Worm (Caenorhabditis elegans) whole organism, L4 larva: ENCODE measurements around the gene T06E4.5.

Source experiments
- D1046.2 ChIP-seq: fragments of 200-800 bp; sonication (Bioruptor generic); IDR thresholded peaks from 2 replicates; pipeline ENCODE4 v1.3.6; 2022; ENCODE audit warnings: missing genetic modification characterization, missing compliant biosample characterization
- F44E2.7 ChIP-seq: fragments of 200-800 bp; sonication (Bioruptor generic); IDR thresholded peaks from 2 replicates; pipeline ENCODE4 v2.1.2; 2022; ENCODE audit warnings: missing genetic modification characterization, missing compliant biosample characterization
- F49E8.2 ChIP-seq: sonication (generic microtip); optimal IDR thresholded peaks from 2 replicates; lab custom pipeline; 2016; ENCODE audit warnings: missing compliant biosample characterization, mild to moderate bottlenecking, missing genetic modification characterization, borderline replicate concordance
- R02D3.7 ChIP-seq: fragments of 150-350 bp; sonication (generic microtip); optimal IDR thresholded peaks from 3 replicates; lab custom pipeline; 2014; ENCODE audit warnings: missing biosample characterization, missing genetic modification characterization
- T20F7.1 ChIP-seq: fragments of 200-800 bp; sonication (Bioruptor generic); optimal IDR thresholded peaks from 2 replicates; lab custom pipeline; 2018; ENCODE audit warnings: mild to moderate bottlenecking, missing genetic modification characterization, missing compliant biosample characterization
- ZK546.5 ChIP-seq, 2 experiments: sonication (generic microtip); optimal IDR thresholded peaks; 2 replicates each; lab custom pipeline; 2017; ENCODE audit warnings: missing biosample characterization in 2 of 2, missing genetic modification characterization in 2 of 2
- aha-1 ChIP-seq: fragments of 150-350 bp; peaks from one replicate; lab custom pipeline; 2014; ENCODE audit warnings: missing biosample characterization, missing genetic modification characterization
- ama-1 ChIP-seq: fragments of 150-350 bp; optimal IDR thresholded peaks from 2 replicates; lab custom pipeline; 2014; ENCODE audit warnings: inconsistent platforms, mixed read lengths
- arid-1 ChIP-seq: fragments of 200-800 bp; sonication (Bioruptor generic); conservative IDR thresholded peaks from 2 replicates; pipeline ENCODE4 v1.3.6; 2022; ENCODE audit warnings: missing genetic modification reagents, missing genetic modification characterization, missing compliant biosample characterization
- ceh-62 ChIP-seq: sonication (generic microtip); optimal IDR thresholded peaks from 2 replicates; lab custom pipeline; 2017; ENCODE audit warnings: missing biosample characterization, missing genetic modification characterization
- daf-8 ChIP-seq: fragments of 200-800 bp; sonication (Bioruptor generic); IDR thresholded peaks from 2 replicates; pipeline ENCODE4 v1.3.6; 2022; ENCODE audit warnings: missing genetic modification characterization, missing compliant biosample characterization
- dmd-9 ChIP-seq: fragments of 200-800 bp; sonication (Bioruptor generic); IDR thresholded peaks from 2 replicates; pipeline ENCODE4 v1.3.6; 2022; ENCODE audit warnings: missing genetic modification reagents, missing genetic modification characterization, missing compliant biosample characterization
- dve-1 ChIP-seq: sonication (generic microtip); optimal IDR thresholded peaks from 2 replicates; lab custom pipeline; 2017; ENCODE audit warnings: antibody characterized with exemption, mild to moderate bottlenecking, missing genetic modification characterization, missing compliant biosample characterization; ENCODE audit not compliant: insufficient read depth
- fos-1 ChIP-seq: fragments of 150-350 bp; optimal IDR thresholded peaks from 2 replicates; lab custom pipeline; 2014; ENCODE audit warnings: missing biosample characterization, missing genetic modification characterization
- gei-8 ChIP-seq: fragments of 200-800 bp; sonication (Bioruptor generic); optimal IDR thresholded peaks from 2 replicates; lab custom pipeline; 2018; ENCODE audit warnings: mild to moderate bottlenecking, missing genetic modification characterization, missing compliant biosample characterization
- hif-1 ChIP-seq, 2 experiments: sonication (generic microtip); optimal IDR thresholded peaks; 2 replicates each; lab custom pipeline; 2016 to 2017; ENCODE audit warnings: missing compliant biosample characterization in 2 of 2, missing genetic modification characterization in 2 of 2, missing genetic modification reagents in 2 of 2, missing genotype in 2 of 2, mild to moderate bottlenecking in 1 of 2
- hlh-11 ChIP-seq: fragments of 200-800 bp; sonication (Bioruptor generic); optimal IDR thresholded peaks from 2 replicates; lab custom pipeline; 2018; ENCODE audit warnings: mild to moderate bottlenecking, missing genetic modification characterization, missing compliant biosample characterization
- hlh-30 ChIP-seq: sonication (generic microtip); optimal IDR thresholded peaks from 2 replicates; lab custom pipeline; 2017; ENCODE audit warnings: antibody characterized with exemption, mild to moderate bottlenecking, missing genetic modification characterization, missing compliant biosample characterization; ENCODE audit not compliant: insufficient read depth
- hmg-1.1 ChIP-seq: fragments of 200-800 bp; sonication (Bioruptor generic); IDR thresholded peaks from 2 replicates; pipeline ENCODE4 v1.3.6; 2022; ENCODE audit warnings: missing genetic modification reagents, missing genetic modification characterization, missing compliant biosample characterization
- lin-15B ChIP-seq: fragments of 150-350 bp; sonication (generic microtip); optimal IDR thresholded peaks from 3 replicates; lab custom pipeline; 2014; ENCODE audit warnings: missing biosample characterization, missing genetic modification characterization
- lin-29 ChIP-seq: fragments of 200-800 bp; sonication (Bioruptor generic); IDR thresholded peaks from 2 replicates; pipeline ENCODE4 v1.3.6; 2022; ENCODE audit warnings: missing genetic modification reagents, missing genetic modification characterization, missing compliant biosample characterization
- lir-3 ChIP-seq: sonication (generic microtip); optimal IDR thresholded peaks from 2 replicates; lab custom pipeline; 2016; ENCODE audit warnings: mild to moderate bottlenecking, missing genetic modification characterization, missing compliant biosample characterization
- madf-5 ChIP-seq, 2 experiments: fragments of 200-800 bp; sonication (Bioruptor generic); IDR thresholded peaks; 2 replicates each; pipeline ENCODE4 v1.3.6; 2022; ENCODE audit warnings: missing compliant biosample characterization in 2 of 2, missing genetic modification characterization in 2 of 2
- mdl-1 ChIP-seq, 2 experiments: fragments of 150-350 bp in 1 of 2; sonication (generic microtip) in 1 of 2; optimal IDR thresholded peaks; 2 replicates each; lab custom pipeline; 2014 to 2017; ENCODE audit warnings: missing biosample characterization in 2 of 2, missing genetic modification characterization in 2 of 2
- mep-1 ChIP-seq: fragments of 150-350 bp; sonication (generic microtip); optimal IDR thresholded peaks from 3 replicates; lab custom pipeline; 2014; ENCODE audit warnings: missing biosample characterization, missing genetic modification characterization
- mxl-2 ChIP-seq: fragments of 200-800 bp; sonication (Bioruptor generic); conservative IDR thresholded peaks from 2 replicates; pipeline ENCODE4 v1.3.6; 2022; ENCODE audit warnings: missing genetic modification reagents, missing genetic modification characterization, missing compliant biosample characterization
- mxl-3 ChIP-seq: fragments of 200-800 bp; sonication (Bioruptor generic); optimal IDR thresholded peaks from 2 replicates; lab custom pipeline; 2018; ENCODE audit warnings: mild to moderate bottlenecking, missing genetic modification characterization, missing compliant biosample characterization
- nhr-102 ChIP-seq: sonication (generic microtip); optimal IDR thresholded peaks from 2 replicates; lab custom pipeline; 2016; ENCODE audit warnings: mild to moderate bottlenecking, missing genetic modification characterization, moderate library complexity, missing compliant biosample characterization
- nhr-111 ChIP-seq: fragments of 200-800 bp; sonication (Bioruptor generic); optimal IDR thresholded peaks from 2 replicates; lab custom pipeline; 2018; ENCODE audit warnings: mild to moderate bottlenecking, missing genetic modification characterization, missing compliant biosample characterization
- nhr-237 ChIP-seq: sonication (generic microtip); optimal IDR thresholded peaks from 2 replicates; lab custom pipeline; 2017; ENCODE audit warnings: missing biosample characterization, missing genetic modification characterization
- nhr-25 ChIP-seq: sonication (generic microtip); optimal IDR thresholded peaks from 2 replicates; lab custom pipeline; 2017; ENCODE audit warnings: missing genetic modification characterization, mild to moderate bottlenecking, missing compliant biosample characterization, antibody characterized with exemption, moderate library complexity, borderline replicate concordance; ENCODE audit not compliant: insufficient read depth
- nhr-28 ChIP-seq: fragments of 150-350 bp; optimal IDR thresholded peaks from 2 replicates; lab custom pipeline; 2014; ENCODE audit warnings: missing biosample characterization, missing genetic modification characterization
- nhr-6 ChIP-seq: fragments of 150-350 bp; optimal IDR thresholded peaks from 2 replicates; lab custom pipeline; 2014; ENCODE audit warnings: missing biosample characterization, missing genetic modification characterization
- pha-4 ChIP-seq, 2 experiments: fragments of 150-350 bp in 1 of 2; fragments of 200-800 bp in 1 of 2; sonication (Bioruptor generic) in 1 of 2; IDR thresholded peaks in 1 of 2; optimal IDR thresholded peaks in 1 of 2; 2 replicates each; pipeline versions ENCODE4 v1.3.6 to Lab custom; 2014 to 2022; ENCODE audit warnings: missing genetic modification characterization in 2 of 2, missing genetic modification reagents in 2 of 2, missing biosample characterization in 1 of 2, missing compliant biosample characterization in 1 of 2
- php-3 ChIP-seq: fragments of 200-800 bp; sonication (Bioruptor generic); IDR thresholded peaks from 2 replicates; pipeline ENCODE4 v1.3.6; 2022; ENCODE audit warnings: missing genetic modification reagents, missing genetic modification characterization, missing compliant biosample characterization
- set-16 ChIP-seq: fragments of 200-800 bp; sonication (Bioruptor generic); IDR thresholded peaks from 2 replicates; pipeline ENCODE4 v1.3.6; 2022; ENCODE audit warnings: missing genetic modification reagents, missing genetic modification characterization, missing compliant biosample characterization
- snpc-4 ChIP-seq: fragments of 150-350 bp; optimal IDR thresholded peaks from 2 replicates; lab custom pipeline; 2014; ENCODE audit warnings: missing biosample characterization, missing genetic modification characterization
- spr-1 ChIP-seq: sonication (generic microtip); optimal IDR thresholded peaks from 2 replicates; lab custom pipeline; 2016; ENCODE audit warnings: mild to moderate bottlenecking, missing genetic modification characterization, missing compliant biosample characterization
- tag-97 ChIP-seq: fragments of 200-800 bp; sonication (Bioruptor generic); IDR thresholded peaks from 2 replicates; pipeline ENCODE4 v1.3.6; 2022; ENCODE audit warnings: missing genetic modification characterization, missing compliant biosample characterization
- unc-39 ChIP-seq: sonication (generic microtip); optimal IDR thresholded peaks from 2 replicates; lab custom pipeline; 2017; ENCODE audit warnings: missing biosample characterization, missing genetic modification characterization
- unc-62 ChIP-seq, 3 experiments: fragments of 150-350 bp in 1 of 3; sonication (generic microtip); optimal IDR thresholded peaks in 2 of 3; peaks in 1 of 3; 1 replicate in 1 of 3; 2 replicates in 2 of 3; lab custom pipeline; 2014 to 2017; ENCODE audit warnings: missing biosample characterization in 3 of 3, missing genetic modification characterization in 3 of 3, missing genetic modification reagents in 3 of 3, missing genotype in 1 of 3
- zfp-2 ChIP-seq: sonication (generic microtip); optimal IDR thresholded peaks from 2 replicates; lab custom pipeline; 2016; ENCODE audit warnings: mild to moderate bottlenecking, missing genetic modification characterization, missing compliant biosample characterization
- ztf-11 ChIP-seq: fragments of 150-350 bp; optimal IDR thresholded peaks from 2 replicates; lab custom pipeline; 2014; ENCODE audit warnings: missing biosample characterization, missing genetic modification characterization

T06E4.5 gene

ce11 chrV:9654154-9654805, 23.2 kb downstream of the T06E4.5 start, which contains the start of gene cyp-29A4:
Gene cyp-29A4, plus strand, starts transcription at chrV:9654755.
- peak in 1 of 2 experiments; percentile 66 for TF ChIP-seq unc-62 (GFP tag; optimal IDR thresholded peaks at IDR 0.05 in 1 of 2; lab: Kevin White, UChicago)
- TF ChIP-seq unc-62 (tag; optimal IDR thresholded peaks at IDR 0.05; lab: Kevin White, UChicago) = no peak
- no peak for TF ChIP-seq nhr-25 (tag; lab: Kevin White, UChicago)
- no peak for TF ChIP-seq nhr-102 (tag; lab: Kevin White, UChicago)
- no peak for TF ChIP-seq ztf-11 (tag; lab: Kevin White, UChicago)
- TF ChIP-seq hlh-30 (tag; lab: Kevin White, UChicago) = no peak
- TF ChIP-seq pha-4 (GFP tag; IDR thresholded peaks at IDR 0.05; lab: Robert Waterston, UW) = no peak
- no peak for TF ChIP-seq pha-4 (tag; optimal IDR thresholded peaks at IDR 0.05; lab: Kevin White, UChicago)
- TF ChIP-seq php-3 (GFP tag; lab: Robert Waterston, UW) = no peak
- TF ChIP-seq mdl-1 (tag; optimal IDR thresholded peaks at IDR 0.05; lab: Kevin White, UChicago) = no peak
- no peak for TF ChIP-seq set-16 (GFP tag; lab: Robert Waterston, UW)
- TF ChIP-seq arid-1 (GFP tag; lab: Robert Waterston, UW) = no peak
- peak; percentile 86 for TF ChIP-seq nhr-28 (tag; lab: Kevin White, UChicago)
- TF ChIP-seq mxl-2 (GFP tag; lab: Robert Waterston, UW) = no peak
- TF ChIP-seq hif-1 (tag; optimal IDR thresholded peaks at IDR 0.05; lab: Kevin White, UChicago) = no peak
- TF ChIP-seq aha-1 = peak; percentile 2
- TF ChIP-seq, all 104 proteins: peak for 3

ce11 chrV:9661514-9661913, 30.5 kb downstream of the T06E4.5 start, which contains the start of gene pitr-4:
Gene pitr-4, minus strand, starts transcription at chrV:9661614.
- TF ChIP-seq tag-97 (GFP tag; lab: Robert Waterston, UW) = no peak
- TF ChIP-seq mxl-3 (GFP tag; lab: Kevin White, UChicago) = no peak
- no peak for TF ChIP-seq nhr-102 (tag; lab: Kevin White, UChicago)
- no peak for TF ChIP-seq nhr-237
- TF ChIP-seq lin-15B (tag; lab: Kevin White, UChicago) = no peak
- TF ChIP-seq dmd-9 (GFP tag; lab: Robert Waterston, UW) = no peak
- TF ChIP-seq ZK546.5 (tag; optimal IDR thresholded peaks at IDR 0.05; lab: Kevin White, UChicago) = no peak
- no peak for TF ChIP-seq dve-1
- no peak for TF ChIP-seq daf-8 (GFP tag; lab: Robert Waterston, UW)
- no peak for TF ChIP-seq spr-1 (tag; lab: Kevin White, UChicago)
- no peak for TF ChIP-seq F49E8.2 (tag; lab: Kevin White, UChicago)
- TF ChIP-seq nhr-111 (GFP tag; lab: Kevin White, UChicago) = no peak
- TF ChIP-seq gei-8 (GFP tag; lab: Kevin White, UChicago) = no peak
- TF ChIP-seq set-16 (GFP tag; lab: Robert Waterston, UW) = no peak
- no peak for TF ChIP-seq php-3 (GFP tag; lab: Robert Waterston, UW)
- TF ChIP-seq aha-1 = no peak
- no peak for TF ChIP-seq F44E2.7 (GFP tag; lab: Robert Waterston, UW)
- no peak for TF ChIP-seq unc-39 (tag; lab: Kevin White, UChicago)
- TF ChIP-seq mxl-2 (GFP tag; lab: Robert Waterston, UW) = no peak
- TF ChIP-seq lin-29 (GFP tag; lab: Robert Waterston, UW) = no peak
- TF ChIP-seq, all 104 proteins: peak for 0

ce11 chrV:9663948-9664347, 32.9 kb downstream of the T06E4.5 start:
- no peak for TF ChIP-seq D1046.2 (GFP tag; lab: Robert Waterston, UW)
- no peak for TF ChIP-seq hlh-30 (tag; lab: Kevin White, UChicago)
- no peak for TF ChIP-seq lir-3 (tag; lab: Kevin White, UChicago)
- no peak for TF ChIP-seq zfp-2 (tag; lab: Kevin White, UChicago)
- TF ChIP-seq T20F7.1 (GFP tag; lab: Kevin White, UChicago) = no peak
- TF ChIP-seq nhr-28 (tag; lab: Kevin White, UChicago) = no peak
- no peak for TF ChIP-seq ama-1 (lab: Kevin White, UChicago)
- no peak for TF ChIP-seq set-16 (GFP tag; lab: Robert Waterston, UW)
- no peak for TF ChIP-seq nhr-6 (tag; lab: Kevin White, UChicago)
- no peak for TF ChIP-seq fos-1 (tag; lab: Kevin White, UChicago)
- no peak for TF ChIP-seq R02D3.7
- no peak for TF ChIP-seq snpc-4 (tag; lab: Kevin White, UChicago)
- TF ChIP-seq ceh-62 = no peak
- TF ChIP-seq madf-5 (GFP tag; IDR thresholded peaks at IDR 0.05; lab: Robert Waterston, UW) = no peak
- TF ChIP-seq mep-1 (tag; lab: Kevin White, UChicago) = no peak
- no peak for TF ChIP-seq F49E8.2 (tag; lab: Kevin White, UChicago)
- no peak for TF ChIP-seq hmg-1.1 (GFP tag; lab: Robert Waterston, UW)
- TF ChIP-seq hlh-11 (tag; lab: Kevin White, UChicago) = no peak
